Fruit fly (Drosophila melanogaster) whole organism, pupa: ENCODE data around the gene CG18814.
A peak's percentile ranks its signal among the peaks of the same experiment; 100 is the strongest.

Experiments
- CG12605 ChIP-seq: fragments of 200-800 bp; sonication (Bioruptor generic); IDR thresholded peaks from 2 replicates; pipeline ENCODE4 v1.3.6; 2022; ENCODE audit warnings: missing biosample characterization, missing genetic modification characterization
- CG32121 ChIP-seq: fragments of 200-800 bp; sonication (Bioruptor generic); IDR thresholded peaks from 2 replicates; pipeline ENCODE4 v1.3.6; 2022; ENCODE audit warnings: missing biosample characterization, missing genetic modification characterization
- Snoo ChIP-seq: fragments of 200-800 bp; sonication (Bioruptor generic); optimal IDR thresholded peaks from 3 replicates; lab custom pipeline; 2017; ENCODE audit warnings: missing biosample characterization, mild to moderate bottlenecking, missing genetic modification characterization, inconsistent platforms
- fd96Ca ChIP-seq: fragments of 200-800 bp; sonication (Bioruptor generic); IDR thresholded peaks from 3 replicates; pipeline ENCODE4 v1.3.6; 2022; ENCODE audit warnings: missing biosample characterization, missing genetic modification characterization

DNA sequence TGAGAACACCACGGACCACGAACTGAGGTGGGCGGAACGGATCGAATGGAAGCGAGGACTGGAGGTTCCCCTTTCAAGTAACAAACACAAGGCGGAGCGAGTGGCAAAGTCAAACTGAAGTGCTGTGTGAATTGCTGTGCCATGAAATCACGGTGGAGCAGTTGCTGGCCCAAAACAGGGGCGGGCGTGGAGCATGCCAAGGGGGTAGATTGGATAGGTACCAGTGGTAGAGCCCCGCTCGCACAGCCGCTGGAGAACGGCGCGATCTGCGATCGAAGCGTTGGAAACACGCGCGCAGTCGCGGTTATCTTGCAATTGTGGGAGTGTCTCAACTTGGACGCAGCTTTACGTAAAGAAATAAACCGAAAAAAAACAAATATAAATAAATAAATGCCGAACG, 41.9 kb upstream of the CG18814 start, which contains the start of gene CG13038:
- TF ChIP-seq CG12605 (GFP tag; lab: Robert Waterston, UW) (no peak), fd96Ca (peak; percentile 59; the same call in 1 of the 3 replicates), Snoo (tag; lab: Kevin White, UChicago) (no peak), CG32121 (no peak; the same call in 1 of the 2 replicates)
